Fruit fly (Drosophila melanogaster): ENCODE measurements around the gene Wnt4.
A peak's percentile ranks its signal among the peaks of the same experiment; 100 is the strongest.

The Wnt4 gene

DNA sequence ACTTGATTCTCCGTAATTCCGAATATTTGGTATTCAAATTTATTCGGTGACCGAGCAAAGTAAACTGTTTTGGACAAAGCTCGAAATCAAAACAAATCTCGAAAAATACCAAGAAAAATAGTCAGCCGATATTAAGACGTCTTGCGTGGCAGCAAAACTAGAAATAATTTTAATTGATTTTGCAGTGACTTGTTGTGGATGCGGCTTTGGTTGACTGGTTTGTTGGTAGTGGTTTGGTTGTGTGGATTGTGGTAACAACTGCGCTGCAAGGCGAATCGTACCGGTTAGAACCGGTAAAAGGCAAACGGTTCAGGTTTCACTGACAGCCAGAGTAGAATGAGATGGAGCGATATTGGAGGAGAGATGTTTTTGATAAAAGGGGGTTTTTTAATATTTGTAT lies 35.5 kb downstream of the Wnt4 start:
- TF ChIP-seq Rel (GFP tag; optimal IDR thresholded peaks at IDR 0.05) (no peak), Rel (tag; optimal IDR thresholded peaks at IDR 0.05) (peak; percentile 89), rgr (GFP tag; optimal IDR thresholded peaks at IDR 0.05) (no peak)

DNA sequence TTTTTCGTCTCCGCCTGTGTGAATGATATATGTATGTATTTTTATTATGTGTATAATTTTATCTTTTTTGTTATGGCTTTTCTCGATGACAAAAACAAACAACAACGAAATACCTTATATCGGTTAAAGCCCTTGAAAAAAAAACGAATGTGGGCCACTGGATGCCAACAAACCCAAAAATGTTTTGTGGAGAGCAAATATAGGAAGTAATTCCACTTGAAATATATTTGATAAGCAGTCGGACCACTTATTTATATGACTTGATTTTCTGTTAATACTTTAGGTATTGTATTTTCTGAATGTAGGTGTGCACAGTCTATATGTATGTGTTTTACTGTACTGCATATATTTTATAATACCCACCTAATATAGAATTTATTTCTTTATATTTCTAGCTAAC lies 36.0 kb downstream of the Wnt4 start:
- TF ChIP-seq OdsH (GFP tag; optimal IDR thresholded peaks at IDR 0.05) (no peak), Sp1 (GFP tag; optimal IDR thresholded peaks at IDR 0.05) (no peak), ey (GFP tag; optimal IDR thresholded peaks at IDR 0.05) (no peak), tai (GFP tag; optimal IDR thresholded peaks at IDR 0.05) (no peak), h (GFP tag; optimal IDR thresholded peaks at IDR 0.05) (no peak), lola (GFP tag; optimal IDR thresholded peaks at IDR 0.05) (no peak), Jra (GFP tag; optimal IDR thresholded peaks at IDR 0.05) (no peak), brk (GFP tag; optimal IDR thresholded peaks at IDR 0.05) (no peak), pan (optimal IDR thresholded peaks at IDR 0.05) (no peak), Mio (GFP tag; optimal IDR thresholded peaks at IDR 0.05) (no peak), psq (GFP tag; optimal IDR thresholded peaks at IDR 0.05) (no peak)

DNA sequence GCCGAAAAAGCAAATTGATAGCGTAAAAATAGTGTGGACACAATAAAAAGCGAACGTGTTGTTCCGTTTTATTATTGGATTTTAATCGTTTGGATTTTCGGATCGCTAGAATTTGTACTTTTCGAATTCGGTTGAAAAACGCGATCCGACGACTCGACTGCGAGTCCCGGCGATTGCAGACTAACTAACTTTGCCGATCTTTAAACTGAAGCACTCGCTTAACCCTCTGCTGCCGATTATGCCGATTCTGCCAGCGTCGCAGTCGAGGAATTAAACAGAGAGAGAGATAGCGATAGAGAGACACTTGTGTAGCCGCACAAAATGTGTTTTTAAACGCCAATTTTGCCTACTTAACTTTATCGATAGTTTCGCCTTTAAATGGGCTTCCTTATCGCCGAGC lies 36.7 kb downstream of the Wnt4 start:
- TF ChIP-seq Hnf4 (GFP tag; optimal IDR thresholded peaks at IDR 0.05) (no peak), dl (GFP tag; optimal IDR thresholded peaks at IDR 0.05; ENCODE audit: insufficient read depth in 1 of 2, partially characterized antibody in 2 of 2) (no peak), Vsx2 (GFP tag; optimal IDR thresholded peaks at IDR 0.05; ENCODE audit: partially characterized antibody) (no peak), brk (GFP tag; optimal IDR thresholded peaks at IDR 0.05) (no peak), sv (GFP tag; optimal IDR thresholded peaks at IDR 0.05) (no peak), foxo (GFP tag; optimal IDR thresholded peaks at IDR 0.05) (no peak), N (GFP tag; optimal IDR thresholded peaks at IDR 0.05) (no peak), Dfd (GFP tag; optimal IDR thresholded peaks at IDR 0.05) (no peak), Sp1 (GFP tag; optimal IDR thresholded peaks at IDR 0.05) (no peak), dsf (GFP tag; optimal IDR thresholded peaks at IDR 0.05; ENCODE audit: borderline replicate concordance) (no peak), fru (GFP tag; optimal IDR thresholded peaks at IDR 0.05) (no peak)

DNA sequence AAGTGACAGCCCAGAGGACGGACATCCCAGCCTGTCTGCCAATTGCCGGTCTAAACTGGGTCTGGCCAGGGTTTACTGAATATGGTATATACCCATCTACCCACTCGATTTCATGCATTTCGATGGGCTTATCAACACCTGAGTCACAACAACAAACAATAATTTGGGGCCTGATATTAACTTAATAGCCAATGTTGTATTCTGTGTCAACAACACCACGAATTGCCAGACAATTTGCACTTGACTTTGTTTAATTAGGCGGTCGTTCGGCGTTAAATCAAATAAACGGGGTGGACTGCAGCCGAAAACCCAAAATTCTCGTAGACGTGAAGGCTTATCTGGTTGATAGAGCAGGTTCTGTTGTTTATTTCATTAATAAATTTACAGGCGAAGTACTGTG lies 37.7 kb downstream of the Wnt4 start:
- no peak for TF ChIP-seq N (GFP tag; optimal IDR thresholded peaks at IDR 0.05)
- TF ChIP-seq OdsH (GFP tag; optimal IDR thresholded peaks at IDR 0.05) = peak; percentile 92
- TF ChIP-seq Myc (optimal IDR thresholded peaks at IDR 0.05) = no peak
- peak; percentile 88 for TF ChIP-seq CG32264 (GFP tag; optimal IDR thresholded peaks at IDR 0.05)
- TF ChIP-seq tai (GFP tag; optimal IDR thresholded peaks at IDR 0.05) = peak; percentile 81
- peak; percentile 57 for TF ChIP-seq ey (GFP tag; optimal IDR thresholded peaks at IDR 0.05)
- TF ChIP-seq Hnf4 (GFP tag; optimal IDR thresholded peaks at IDR 0.05) = peak; percentile 83
- peak; percentile 24 for TF ChIP-seq CG9705 (GFP tag; optimal IDR thresholded peaks at IDR 0.05)
- no peak for TF ChIP-seq lola (GFP tag; optimal IDR thresholded peaks at IDR 0.05)
- peak; percentile 56 for TF ChIP-seq psq (GFP tag; optimal IDR thresholded peaks at IDR 0.05)
- TF ChIP-seq Vsx2 (GFP tag; optimal IDR thresholded peaks at IDR 0.05; ENCODE audit: partially characterized antibody) = no peak
- no peak for TF ChIP-seq Hr78 (GFP tag; optimal IDR thresholded peaks at IDR 0.05)
- TF ChIP-seq br (GFP tag; optimal IDR thresholded peaks at IDR 0.05) = peak; percentile 84
- TF ChIP-seq dmrt93B (GFP tag; optimal IDR thresholded peaks at IDR 0.05) = peak; percentile 32
- TF ChIP-seq sage (GFP tag; optimal IDR thresholded peaks at IDR 0.05) = peak; percentile 68
- no peak for TF ChIP-seq Dif (GFP tag; optimal IDR thresholded peaks at IDR 0.05; ENCODE audit: partially characterized antibody)
- TF ChIP-seq pan (optimal IDR thresholded peaks at IDR 0.05) = no peak
- peak; percentile 70 for TF ChIP-seq fru (GFP tag; optimal IDR thresholded peaks at IDR 0.05)
- TF ChIP-seq dsf (GFP tag; optimal IDR thresholded peaks at IDR 0.05; ENCODE audit: borderline replicate concordance) = no peak
- no peak for TF ChIP-seq usp (GFP tag; optimal IDR thresholded peaks at IDR 0.05)
- TF ChIP-seq jim (GFP tag; optimal IDR thresholded peaks at IDR 0.05) = peak; percentile 7
- TF ChIP-seq sv (GFP tag; optimal IDR thresholded peaks at IDR 0.05) = no peak
- peak; percentile 89 for TF ChIP-seq rgr (GFP tag; optimal IDR thresholded peaks at IDR 0.05)
- peak; percentile 66 for TF ChIP-seq Sp1 (GFP tag; optimal IDR thresholded peaks at IDR 0.05)
- peak; percentile 99 for TF ChIP-seq Hr83 (GFP tag; optimal IDR thresholded peaks at IDR 0.05; ENCODE audit: poor library complexity, severe bottlenecking)
- no peak for TF ChIP-seq Dfd (GFP tag; optimal IDR thresholded peaks at IDR 0.05)
- peak; percentile 80 for TF ChIP-seq brk (GFP tag; optimal IDR thresholded peaks at IDR 0.05)
- TF ChIP-seq foxo (GFP tag; optimal IDR thresholded peaks at IDR 0.05) = peak; percentile 77 to 78
- peak; percentile 61 for TF ChIP-seq GATAd (GFP tag; optimal IDR thresholded peaks at IDR 0.05)
- TF ChIP-seq Rel (GFP tag; optimal IDR thresholded peaks at IDR 0.05) = peak; percentile 65
- TF ChIP-seq Rel (tag; optimal IDR thresholded peaks at IDR 0.05) = peak; percentile 44
- TF ChIP-seq h (GFP tag; optimal IDR thresholded peaks at IDR 0.05) = peak; percentile 93
- peak; percentile 81 for TF ChIP-seq Jra (GFP tag; optimal IDR thresholded peaks at IDR 0.05)
- TF ChIP-seq dl (GFP tag; optimal IDR thresholded peaks at IDR 0.05; ENCODE audit: insufficient read depth in 1 of 2, partially characterized antibody in 2 of 2) = peak in 1 of 2 experiments; percentile 0
- TF ChIP-seq Mio (GFP tag; optimal IDR thresholded peaks at IDR 0.05) = peak; percentile 34
- TF ChIP-seq HLH106 (tag; optimal IDR thresholded peaks at IDR 0.05) = peak; percentile 5
- TF ChIP-seq CrebA (GFP tag; optimal IDR thresholded peaks at IDR 0.05; ENCODE audit: borderline replicate concordance) = peak; percentile 88
- TF ChIP-seq woc (GFP tag; optimal IDR thresholded peaks at IDR 0.05) = peak; percentile 30
- TF ChIP-seq Abd-B (GFP tag; optimal IDR thresholded peaks at IDR 0.05) = no peak
